Worm (Caenorhabditis elegans): Measurements from ENCODE around the gene nhr-152.

ce11 chrV:7667940-7668339 lies 18.2 kb upstream of the nhr-152 start, which contains the start of gene C12D5.5:
- TF ChIP-seq ref-1 (GFP tag; conservative IDR thresholded peaks at IDR 0.05), result no peak
- TF ChIP-seq klf-2 (GFP tag; conservative IDR thresholded peaks at IDR 0.05), result no peak
- TF ChIP-seq flt-1 (GFP tag; IDR thresholded peaks at IDR 0.05), result no peak
- TF ChIP-seq ztf-29 (GFP tag; IDR thresholded peaks at IDR 0.05), result no peak

Measured in whole organism, midembryonic.